Worm (Caenorhabditis elegans) whole organism, L4 larva: ENCODE measurements around the gene srw-57.

ENCODE experiments used
- F49E8.2 ChIP-seq: sonication (generic microtip); optimal IDR thresholded peaks from 2 replicates; lab custom pipeline; 2016; ENCODE audit warnings: missing compliant biosample characterization, mild to moderate bottlenecking, missing genetic modification characterization, borderline replicate concordance
- T26A8.4 ChIP-seq: fragments of 200-800 bp; sonication (Bioruptor generic); IDR thresholded peaks from 2 replicates; pipeline ENCODE4 v1.3.6; 2022; ENCODE audit warnings: missing genetic modification characterization, missing compliant biosample characterization
- Y48G9A.11 ChIP-seq: fragments of 200-800 bp; sonication (Bioruptor generic); IDR thresholded peaks from 2 replicates; pipeline ENCODE4 v1.3.6; 2022; ENCODE audit warnings: missing genetic modification reagents, missing genetic modification characterization, missing compliant biosample characterization
- aha-1 ChIP-seq: fragments of 150-350 bp; peaks from one replicate; lab custom pipeline; 2014; ENCODE audit warnings: missing biosample characterization, missing genetic modification characterization
- cey-2 ChIP-seq: sonication (generic microtip); optimal IDR thresholded peaks from 3 replicates; lab custom pipeline; 2017; ENCODE audit warnings: missing genetic modification characterization, mild to moderate bottlenecking, missing compliant biosample characterization, antibody characterized with exemption, borderline replicate concordance; ENCODE audit not compliant: insufficient read depth
- daf-12 ChIP-seq: fragments of 150-350 bp; optimal IDR thresholded peaks from 2 replicates; lab custom pipeline; 2014; ENCODE audit warnings: missing biosample characterization, missing genetic modification reagents, missing genetic modification characterization
- daf-16 ChIP-seq, 3 experiments: sonication (generic microtip); optimal IDR thresholded peaks; 2 replicates each; lab custom pipeline; 2016 to 2017; ENCODE audit warnings: missing genetic modification characterization in 3 of 3, missing genetic modification reagents in 3 of 3, mild to moderate bottlenecking in 2 of 3, missing compliant biosample characterization in 2 of 3, missing biosample characterization in 1 of 3, moderate library complexity in 1 of 3
- daf-19 ChIP-seq: fragments of 200-800 bp; sonication (Bioruptor generic); conservative IDR thresholded peaks from 2 replicates; pipeline ENCODE4 v1.3.6; 2022; ENCODE audit warnings: missing genetic modification characterization, missing compliant biosample characterization
- daf-8 ChIP-seq: fragments of 200-800 bp; sonication (Bioruptor generic); IDR thresholded peaks from 2 replicates; pipeline ENCODE4 v1.3.6; 2022; ENCODE audit warnings: missing genetic modification characterization, missing compliant biosample characterization
- dmd-6 ChIP-seq: fragments of 200-800 bp; sonication (Bioruptor generic); IDR thresholded peaks from 2 replicates; pipeline ENCODE4 v1.3.6; 2022; ENCODE audit warnings: missing genetic modification reagents, missing genetic modification characterization, missing compliant biosample characterization
- duxl-1 ChIP-seq: sonication (generic microtip); optimal IDR thresholded peaks from 2 replicates; lab custom pipeline; 2016; ENCODE audit warnings: mild to moderate bottlenecking, missing genetic modification characterization, moderate library complexity, missing compliant biosample characterization; ENCODE audit not compliant: poor library complexity
- egl-27 ChIP-seq: sonication (generic microtip); optimal IDR thresholded peaks from 3 replicates; lab custom pipeline; 2017; ENCODE audit warnings: missing biosample characterization, missing genetic modification reagents, missing genetic modification characterization
- gei-8 ChIP-seq: fragments of 200-800 bp; sonication (Bioruptor generic); optimal IDR thresholded peaks from 2 replicates; lab custom pipeline; 2018; ENCODE audit warnings: mild to moderate bottlenecking, missing genetic modification characterization, missing compliant biosample characterization
- hlh-11 ChIP-seq: fragments of 200-800 bp; sonication (Bioruptor generic); optimal IDR thresholded peaks from 2 replicates; lab custom pipeline; 2018; ENCODE audit warnings: mild to moderate bottlenecking, missing genetic modification characterization, missing compliant biosample characterization
- hmg-1.1 ChIP-seq: fragments of 200-800 bp; sonication (Bioruptor generic); IDR thresholded peaks from 2 replicates; pipeline ENCODE4 v1.3.6; 2022; ENCODE audit warnings: missing genetic modification reagents, missing genetic modification characterization, missing compliant biosample characterization
- lin-13 ChIP-seq: fragments of 150-350 bp; optimal IDR thresholded peaks from 2 replicates; lab custom pipeline; 2014; ENCODE audit warnings: missing biosample characterization, missing genetic modification reagents, missing genetic modification characterization
- lin-15B ChIP-seq: fragments of 150-350 bp; sonication (generic microtip); optimal IDR thresholded peaks from 3 replicates; lab custom pipeline; 2014; ENCODE audit warnings: missing biosample characterization, missing genetic modification characterization
- nhr-102 ChIP-seq: sonication (generic microtip); optimal IDR thresholded peaks from 2 replicates; lab custom pipeline; 2016; ENCODE audit warnings: mild to moderate bottlenecking, missing genetic modification characterization, moderate library complexity, missing compliant biosample characterization
- nhr-28 ChIP-seq: fragments of 150-350 bp; optimal IDR thresholded peaks from 2 replicates; lab custom pipeline; 2014; ENCODE audit warnings: missing biosample characterization, missing genetic modification characterization
- nhr-41 ChIP-seq: fragments of 200-800 bp; sonication (Bioruptor generic); IDR thresholded peaks from 2 replicates; pipeline ENCODE4 v1.3.6; 2022; ENCODE audit warnings: missing genetic modification reagents, missing genetic modification characterization, missing compliant biosample characterization
- nhr-48 ChIP-seq: sonication (generic microtip); optimal IDR thresholded peaks from 2 replicates; lab custom pipeline; 2016; ENCODE audit warnings: mild to moderate bottlenecking, missing genetic modification characterization, missing compliant biosample characterization
- nhr-77 ChIP-seq: fragments of 150-350 bp; optimal IDR thresholded peaks from 2 replicates; lab custom pipeline; 2014; ENCODE audit warnings: missing biosample characterization, missing genetic modification characterization
- php-3 ChIP-seq: fragments of 200-800 bp; sonication (Bioruptor generic); IDR thresholded peaks from 2 replicates; pipeline ENCODE4 v1.3.6; 2022; ENCODE audit warnings: missing genetic modification reagents, missing genetic modification characterization, missing compliant biosample characterization
- pqm-1 ChIP-seq: sonication (generic microtip); optimal IDR thresholded peaks from 2 replicates; lab custom pipeline; 2017; ENCODE audit warnings: missing biosample characterization, missing genetic modification characterization
- sdz-12 ChIP-seq: fragments of 200-800 bp; sonication (Bioruptor generic); optimal IDR thresholded peaks from 2 replicates; lab custom pipeline; 2018; ENCODE audit warnings: mild to moderate bottlenecking, missing genetic modification characterization, missing compliant biosample characterization
- tra-1 ChIP-seq: fragments of 200-800 bp; sonication (Bioruptor generic); IDR thresholded peaks from 2 replicates; pipeline ENCODE4 v1.3.6; 2022; ENCODE audit warnings: missing genetic modification reagents, missing genetic modification characterization, missing compliant biosample characterization
- vab-7 ChIP-seq: fragments of 200-800 bp; sonication (Bioruptor generic); IDR thresholded peaks from 2 replicates; pipeline ENCODE4 v1.3.6; 2022; ENCODE audit warnings: missing genetic modification reagents, missing genetic modification characterization, missing compliant biosample characterization
- zip-2 ChIP-seq: fragments of 150-350 bp; optimal IDR thresholded peaks from 2 replicates; lab custom pipeline; 2014; ENCODE audit warnings: missing biosample characterization, missing genetic modification characterization

The srw-57 gene

ce11 chrV:16000433-16000832 lies 45.6 kb upstream of the srw-57 start, which contains the start of gene nhr-50 (continued):
- no peak for TF ChIP-seq hmg-1.1 (GFP tag; lab: Robert Waterston, UW)
- no peak for TF ChIP-seq zip-2
- no peak for TF ChIP-seq lin-15B (tag; lab: Kevin White, UChicago)
- TF ChIP-seq nhr-102 (tag; lab: Kevin White, UChicago) = no peak
- no peak for TF ChIP-seq sdz-12
- peak; percentile 67 for TF ChIP-seq nhr-28 (tag; lab: Kevin White, UChicago)
- TF ChIP-seq daf-19 (GFP tag; lab: Robert Waterston, UW) = 0 out of 2 replicates have a peak, but pooled peaks have one; percentile 51
- TF ChIP-seq, all 104 proteins: peak for 17

ce11 chrV:15996655-15997186 lies 41.9 kb upstream of the srw-57 start, which contains the start of the genes C06C6.9 and C06C6.8:
TSS of gene C06C6.9 (minus strand) at chrV:15996755.
TSS of gene C06C6.8 (plus strand) at chrV:15997136.
- TF ChIP-seq nhr-41 (no peak), aha-1 (peak; percentile 24), dmd-6 (GFP tag; lab: Robert Waterston, UW) (no peak)

- peak; percentile 2 for TF ChIP-seq aha-1
Measured at ce11 chrV:15991850-15992249, 37.0 kb upstream of the srw-57 start, which contains the start of gene C06C6.7. TSS of gene C06C6.7 (plus strand) at chrV:15992150.

DNA sequence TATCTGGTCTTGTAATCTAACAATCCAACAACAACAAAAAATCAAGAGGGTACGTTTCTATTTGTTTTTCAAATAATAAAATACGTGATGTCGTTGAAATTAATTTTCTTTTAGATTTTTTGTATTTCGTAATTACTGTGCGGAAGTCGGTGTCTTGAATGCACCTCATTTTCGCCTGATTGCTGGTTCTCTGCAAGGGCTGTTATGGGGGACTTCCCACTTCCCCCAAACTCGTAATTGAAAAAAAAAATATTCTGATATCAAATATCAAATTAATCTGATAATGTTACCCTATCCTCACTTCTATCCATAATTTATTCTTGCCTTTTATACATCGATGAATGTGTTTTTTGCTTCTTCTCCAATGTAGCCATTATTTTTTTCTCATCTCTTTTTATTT lies 33.2 kb upstream of the srw-57 start, which contains the start of gene F36G9.15:
Gene F36G9.15, minus strand, starts transcription at position 101 of the 400 bp plus-strand sequence.
- TF ChIP-seq aha-1 (peak; percentile 15), Y48G9A.11 (GFP tag; lab: Robert Waterston, UW) (no peak), daf-8 (no peak)

- no peak for TF ChIP-seq daf-16 (GFP tag; optimal IDR thresholded peaks at IDR 0.05; lab: Kevin White, UChicago)
- TF ChIP-seq daf-16 (tag; optimal IDR thresholded peaks at IDR 0.05; lab: Kevin White, UChicago) = peak; percentile 72
- no peak for TF ChIP-seq T26A8.4 (GFP tag; lab: Robert Waterston, UW)
- peak; percentile 48 for TF ChIP-seq nhr-28 (tag; lab: Kevin White, UChicago)
- TF ChIP-seq daf-12 (tag; lab: Kevin White, UChicago) = no peak
- no peak for TF ChIP-seq aha-1
- TF ChIP-seq dmd-6 (GFP tag; lab: Robert Waterston, UW) = peak; percentile 41
- TF ChIP-seq duxl-1 (tag; lab: Kevin White, UChicago) = no peak
- no peak for TF ChIP-seq F49E8.2
- peak; percentile 22 for TF ChIP-seq lin-13
- no peak for TF ChIP-seq vab-7 (GFP tag; lab: Robert Waterston, UW)
- TF ChIP-seq pqm-1 = peak; percentile 34
- peak; percentile 21 for TF ChIP-seq nhr-77
- peak; percentile 21 for TF ChIP-seq hlh-11 (tag; lab: Kevin White, UChicago)
- TF ChIP-seq, all 104 proteins: peak for 7
Measured at ce11 chrV:15982733-15983344, 28.0 kb upstream of the srw-57 start, which contains the start of the genes fbxa-99 and F36G9.13. TSS of gene fbxa-99 (minus strand) at chrV:15982854. TSS of gene F36G9.13 (plus strand) at chrV:15983294.

- no peak for TF ChIP-seq cey-2 (tag; lab: Kevin White, UChicago)
- TF ChIP-seq gei-8 = no peak
- TF ChIP-seq dmd-6 (GFP tag; lab: Robert Waterston, UW) = peak; percentile 96
- no peak for TF ChIP-seq egl-27
- peak; percentile 90 for TF ChIP-seq pqm-1
- 0 out of 2 replicates have a peak, but pooled peaks have one; percentile 58 for TF ChIP-seq tra-1 (GFP tag; lab: Robert Waterston, UW)
- TF ChIP-seq nhr-77 = peak; percentile 61
- TF ChIP-seq nhr-48 (tag; lab: Kevin White, UChicago) = peak; percentile 16
- TF ChIP-seq php-3 (GFP tag; lab: Robert Waterston, UW) = peak; percentile 66
Measured at ce11 chrV:15978232-15978764, 23.5 kb upstream of the srw-57 start, which contains the start of gene oac-20. TSS of gene oac-20 (plus strand) at chrV:15978714.
